Worm (Caenorhabditis elegans): Measurements from ENCODE around the gene math-33.

math-33 gene

DNA sequence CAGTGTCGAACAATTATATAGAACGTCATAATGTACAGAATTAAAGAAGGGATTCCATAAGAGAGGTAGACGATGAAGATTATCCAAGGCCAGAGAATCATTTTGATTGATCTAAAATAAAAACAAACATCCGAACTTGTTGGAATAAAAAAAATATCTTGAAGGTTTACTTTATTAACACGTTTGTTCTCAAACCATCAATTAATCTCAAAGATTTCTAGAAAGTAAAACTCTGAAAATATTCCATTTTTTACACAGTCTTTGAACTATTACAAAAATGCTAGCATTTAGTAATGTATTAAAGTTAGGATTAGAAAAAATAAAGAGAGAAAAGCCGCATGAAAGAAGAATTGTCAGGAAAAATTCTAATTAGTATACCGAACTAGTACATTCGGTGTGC is 50.8 kb downstream of the math-33 start, which contains the start of gene srg-40:
Gene srg-40, minus strand, starts transcription at position 101 of the 400 bp plus-strand sequence.
- no peak for TF ChIP-seq elt-2 (tag; optimal IDR thresholded peaks at IDR 0.05)
- TF ChIP-seq nhr-11 (tag; optimal IDR thresholded peaks at IDR 0.05): no peak
- no peak for TF ChIP-seq ceh-19 (GFP tag; optimal IDR thresholded peaks at IDR 0.05)
- no peak for TF ChIP-seq fax-1 (tag; optimal IDR thresholded peaks at IDR 0.05)
- TF ChIP-seq hlh-13 (GFP tag; optimal IDR thresholded peaks at IDR 0.05): no peak
- TF ChIP-seq C38D4.7 (GFP tag; optimal IDR thresholded peaks at IDR 0.05): no peak
- no peak for TF ChIP-seq lim-6 (tag; optimal IDR thresholded peaks at IDR 0.05)
- TF ChIP-seq ceh-48 (tag; optimal IDR thresholded peaks at IDR 0.05): no peak
- TF ChIP-seq unc-3 (GFP tag; conservative IDR thresholded peaks at IDR 0.05): no peak
- no peak for TF ChIP-seq unc-3 (tag; optimal IDR thresholded peaks at IDR 0.05)
- TF ChIP-seq unc-42 (tag; optimal IDR thresholded peaks at IDR 0.05): no peak
- no peak for TF ChIP-seq fkh-6 (tag; optimal IDR thresholded peaks at IDR 0.05)
- no peak for TF ChIP-seq Y22D7AL.16 (tag; optimal IDR thresholded peaks at IDR 0.05)
- no peak for TF ChIP-seq syd-9 (tag; optimal IDR thresholded peaks at IDR 0.05)
- no peak for TF ChIP-seq elt-4 (tag; optimal IDR thresholded peaks at IDR 0.05)
- TF ChIP-seq pqm-1 (tag; optimal IDR thresholded peaks at IDR 0.05): no peak
- TF ChIP-seq ztf-16 (tag; optimal IDR thresholded peaks at IDR 0.05): no peak
- no peak for TF ChIP-seq pag-3 (tag; optimal IDR thresholded peaks at IDR 0.05; ENCODE audit: borderline replicate concordance)
- no peak for TF ChIP-seq rnt-1 (tag; optimal IDR thresholded peaks at IDR 0.05)
- no peak for TF ChIP-seq tbx-7 (tag; optimal IDR thresholded peaks at IDR 0.05)

DNA sequence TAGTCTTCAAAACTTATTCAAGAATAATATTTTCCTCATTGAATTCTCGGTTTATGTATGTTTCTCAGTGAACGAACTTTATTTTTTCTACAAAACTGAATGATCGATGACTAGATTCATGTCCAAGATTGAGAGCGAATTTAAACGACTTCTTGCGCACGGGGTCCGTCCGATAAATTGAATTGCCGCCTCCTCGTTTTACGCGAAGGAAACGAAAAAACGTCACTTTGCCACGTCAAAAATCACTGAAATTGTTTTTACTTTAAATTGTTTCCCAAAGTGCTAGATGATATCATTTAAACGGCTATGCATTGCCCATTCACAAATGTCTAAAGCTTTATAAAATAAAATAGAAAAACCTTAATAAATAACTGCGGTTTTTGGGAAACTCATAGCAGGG is 54.0 kb downstream of the math-33 start:
- TF ChIP-seq elt-2 (tag; optimal IDR thresholded peaks at IDR 0.05) (no peak), unc-42 (tag; optimal IDR thresholded peaks at IDR 0.05) (peak; percentile 42)
